Worm (Caenorhabditis elegans) whole organism, L3 larva: Measurements from ENCODE around the gene chil-12.

Experiments
- R02D3.7 ChIP-seq: fragments of 150-350 bp; optimal IDR thresholded peaks from 2 replicates; lab custom pipeline; 2014; ENCODE audit warnings: missing biosample characterization, missing genetic modification characterization
- aly-2 ChIP-seq: fragments of 150-350 bp; optimal IDR thresholded peaks from 2 replicates; lab custom pipeline; 2014; ENCODE audit warnings: missing biosample characterization, missing genetic modification characterization
- ceh-28 ChIP-seq: fragments of 150-350 bp; optimal IDR thresholded peaks from 2 replicates; lab custom pipeline; 2014; ENCODE audit warnings: missing biosample characterization, missing genetic modification reagents, missing genetic modification characterization
- ceh-82 ChIP-seq: fragments of 150-350 bp; optimal IDR thresholded peaks from 2 replicates; lab custom pipeline; 2014; ENCODE audit warnings: missing biosample characterization, missing genetic modification characterization
- ceh-9 ChIP-seq: sonication (generic microtip); optimal IDR thresholded peaks from 2 replicates; lab custom pipeline; 2018; ENCODE audit warnings: missing biosample characterization, missing genetic modification characterization
- daf-12 ChIP-seq: fragments of 150-350 bp; optimal IDR thresholded peaks from 2 replicates; lab custom pipeline; 2014; ENCODE audit warnings: missing biosample characterization, missing genetic modification reagents, missing genetic modification characterization
- egl-27 ChIP-seq: sonication (generic microtip); optimal IDR thresholded peaks from 4 replicates; lab custom pipeline; 2017; ENCODE audit warnings: missing biosample characterization, missing genetic modification reagents, missing genetic modification characterization
- egl-5 ChIP-seq: fragments of 150-350 bp; optimal IDR thresholded peaks from 2 replicates; lab custom pipeline; 2017; ENCODE audit warnings: missing biosample characterization, missing genetic modification reagents, missing genetic modification characterization, inconsistent platforms
- elt-1 ChIP-seq: fragments of 150-350 bp; optimal IDR thresholded peaks from 2 replicates; lab custom pipeline; 2014; ENCODE audit warnings: missing biosample characterization, missing genetic modification characterization
- elt-3 ChIP-seq, 3 experiments: fragments of 150-350 bp in 1 of 3; sonication (generic microtip) in 2 of 3; optimal IDR thresholded peaks; 2 replicates in 2 of 3; 4 replicates in 1 of 3; lab custom pipeline; 2014 to 2017; ENCODE audit warnings: missing biosample characterization in 3 of 3, missing genetic modification characterization in 3 of 3
- eor-1 ChIP-seq, 2 experiments: fragments of 150-350 bp; optimal IDR thresholded peaks; 2 replicates each; lab custom pipeline; 2014 to 2018; ENCODE audit warnings: missing biosample characterization in 2 of 2, missing genetic modification characterization in 2 of 2
- fkh-10 ChIP-seq: sonication (generic microtip); optimal IDR thresholded peaks from 2 replicates; lab custom pipeline; 2017; ENCODE audit warnings: missing biosample characterization, missing genetic modification reagents, missing genetic modification characterization
- fkh-2 ChIP-seq: fragments of 150-350 bp; optimal IDR thresholded peaks from 2 replicates; lab custom pipeline; 2014; ENCODE audit warnings: missing biosample characterization, missing genetic modification reagents, missing genetic modification characterization
- fos-1 ChIP-seq: fragments of 150-350 bp; optimal IDR thresholded peaks from 2 replicates; lab custom pipeline; 2014; ENCODE audit warnings: missing biosample characterization, missing genetic modification characterization
- hmg-11 ChIP-seq: sonication (generic microtip); optimal IDR thresholded peaks from 2 replicates; lab custom pipeline; 2016; ENCODE audit warnings: missing genetic modification characterization, missing compliant biosample characterization
- jun-1 ChIP-seq: fragments of 150-350 bp; optimal IDR thresholded peaks from 2 replicates; lab custom pipeline; 2014; ENCODE audit warnings: missing biosample characterization, missing genetic modification reagents, missing genetic modification characterization
- lin-15B ChIP-seq: fragments of 150-350 bp; optimal IDR thresholded peaks from 2 replicates; lab custom pipeline; 2014; ENCODE audit warnings: missing biosample characterization, missing genetic modification characterization
- lin-39 ChIP-seq: fragments of 150-350 bp; optimal IDR thresholded peaks from 2 replicates; lab custom pipeline; 2018; ENCODE audit warnings: missing biosample characterization, missing genetic modification reagents, missing genetic modification characterization
- lsy-12 ChIP-seq: sonication (generic microtip); optimal IDR thresholded peaks from 2 replicates; lab custom pipeline; 2016; ENCODE audit warnings: mild to moderate bottlenecking, missing genetic modification characterization, missing compliant biosample characterization
- mml-1 ChIP-seq: fragments of 150-350 bp; sonication (generic microtip); optimal IDR thresholded peaks from 3 replicates; lab custom pipeline; 2014; ENCODE audit warnings: missing biosample characterization, missing genetic modification characterization
- nfya-1 ChIP-seq: sonication (generic microtip); optimal IDR thresholded peaks from 2 replicates; lab custom pipeline; 2017; ENCODE audit warnings: missing genetic modification characterization, mild to moderate bottlenecking, missing compliant biosample characterization, antibody characterized with exemption, moderate library complexity; ENCODE audit not compliant: insufficient read depth
- nhr-11 ChIP-seq: fragments of 150-350 bp; optimal IDR thresholded peaks from 2 replicates; lab custom pipeline; 2014; ENCODE audit warnings: missing biosample characterization, missing genetic modification characterization
- nhr-25 ChIP-seq: sonication (generic microtip); optimal IDR thresholded peaks from 2 replicates; lab custom pipeline; 2017; ENCODE audit warnings: missing biosample characterization, missing genetic modification characterization
- nhr-43 ChIP-seq: sonication (generic microtip); optimal IDR thresholded peaks from 2 replicates; lab custom pipeline; 2016; ENCODE audit warnings: mild to moderate bottlenecking, missing genetic modification characterization, missing compliant biosample characterization; ENCODE audit not compliant: poor library complexity, severe bottlenecking
- nhr-76 ChIP-seq: fragments of 150-350 bp; sonication (generic microtip); optimal IDR thresholded peaks from 5 replicates; lab custom pipeline; 2014; ENCODE audit warnings: missing biosample characterization, missing genetic modification characterization
- nhr-77 ChIP-seq: fragments of 150-350 bp; optimal IDR thresholded peaks from 2 replicates; lab custom pipeline; 2014; ENCODE audit warnings: missing biosample characterization, missing genetic modification characterization
- pqm-1 ChIP-seq: fragments of 150-350 bp; optimal IDR thresholded peaks from 2 replicates; lab custom pipeline; 2017; ENCODE audit warnings: missing biosample characterization, missing genetic modification characterization, inconsistent platforms
- sea-2 ChIP-seq: fragments of 150-350 bp; sonication (generic microtip); optimal IDR thresholded peaks from 4 replicates; lab custom pipeline; 2014; ENCODE audit warnings: missing biosample characterization, missing genetic modification reagents, missing genetic modification characterization
- skn-1 ChIP-seq: fragments of 150-350 bp; optimal IDR thresholded peaks from 2 replicates; lab custom pipeline; 2014; ENCODE audit warnings: missing biosample characterization, missing genetic modification characterization
- snpc-4 ChIP-seq: fragments of 150-350 bp; optimal IDR thresholded peaks from 2 replicates; lab custom pipeline; 2014; ENCODE audit warnings: missing biosample characterization, missing genetic modification characterization
- tbx-2 ChIP-seq: sonication (generic microtip); optimal IDR thresholded peaks from 2 replicates; lab custom pipeline; 2016; ENCODE audit warnings: mild to moderate bottlenecking, missing genetic modification characterization, missing compliant biosample characterization
- unc-39 ChIP-seq: sonication (generic microtip); optimal IDR thresholded peaks from 4 replicates; lab custom pipeline; 2017; ENCODE audit warnings: missing biosample characterization, missing genetic modification characterization
- unc-62 ChIP-seq: fragments of 150-350 bp; sonication (generic microtip); optimal IDR thresholded peaks from 4 replicates; lab custom pipeline; 2014; ENCODE audit warnings: missing biosample characterization, missing genetic modification reagents, missing genetic modification characterization
- zag-1 ChIP-seq: fragments of 150-350 bp; optimal IDR thresholded peaks from 2 replicates; lab custom pipeline; 2014; ENCODE audit warnings: missing biosample characterization, missing genetic modification characterization

chil-12 gene

DNA sequence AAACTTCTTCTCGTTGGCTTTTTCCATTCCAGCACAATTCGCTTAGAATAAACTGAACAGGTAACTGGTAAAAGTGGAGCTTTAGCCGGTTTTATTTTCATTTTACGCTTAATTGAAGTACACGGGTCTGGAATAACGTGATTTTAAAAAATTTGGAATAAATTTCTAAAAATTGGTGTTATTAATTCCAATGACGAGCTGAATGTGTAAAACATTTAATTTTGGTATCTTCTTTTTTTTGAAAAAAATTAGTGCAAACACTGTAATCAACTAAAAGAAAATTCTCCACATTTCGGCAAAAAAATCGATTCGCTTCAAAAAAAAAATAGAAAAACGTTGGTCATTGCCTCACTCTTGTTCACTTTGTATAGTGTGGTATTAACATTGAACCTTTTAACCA lies 30.9 kb downstream of the chil-12 start, which contains the start of gene T10H4.4:
Gene T10H4.4 (minus strand): TSS at position 101 of the 400 bp plus-strand sequence.
- no peak for TF ChIP-seq nhr-77 (tag; lab: Kevin White, UChicago)
- no peak for TF ChIP-seq aly-2
- TF ChIP-seq jun-1 (tag; lab: Kevin White, UChicago) = no peak
- no peak for TF ChIP-seq unc-62
- TF ChIP-seq unc-39 = no peak
- no peak for TF ChIP-seq egl-5
- TF ChIP-seq nhr-11 = no peak
- no peak for TF ChIP-seq elt-1 (tag; lab: Kevin White, UChicago)
- no peak for TF ChIP-seq mml-1 (tag; lab: Kevin White, UChicago)
- TF ChIP-seq fkh-2 (tag; lab: Kevin White, UChicago) = no peak
- TF ChIP-seq nhr-25 (tag; lab: Kevin White, UChicago) = no peak
- no peak for TF ChIP-seq fos-1 (tag; lab: Kevin White, UChicago)
- TF ChIP-seq daf-12 (tag; lab: Kevin White, UChicago) = no peak
- no peak for TF ChIP-seq hmg-11 (tag; lab: Kevin White, UChicago)

ce11 chrV:15274757-15275156 lies 33.4 kb downstream of the chil-12 start, which contains the start of gene srw-16:
srw-16 (minus strand) TSS chrV:15274857.
- TF ChIP-seq lin-15B (tag; lab: Kevin White, UChicago) (no peak), tbx-2 (tag; lab: Kevin White, UChicago) (no peak), nhr-25 (tag; lab: Kevin White, UChicago) (no peak), nhr-11 (no peak), mml-1 (tag; lab: Kevin White, UChicago) (no peak), lsy-12 (no peak), zag-1 (tag; lab: Kevin White, UChicago) (no peak), ceh-82 (tag; lab: Kevin White, UChicago) (no peak), skn-1 (tag; lab: Kevin White, UChicago) (no peak), pqm-1 (tag; lab: Kevin White, UChicago) (no peak), fkh-10 (GFP tag; lab: Kevin White, UChicago) (no peak), nhr-43 (tag; lab: Kevin White, UChicago) (no peak), nhr-76 (tag; lab: Kevin White, UChicago) (no peak), ceh-28 (tag; lab: Kevin White, UChicago) (no peak), elt-3 (tag; optimal IDR thresholded peaks at IDR 0.05; lab: Kevin White, UChicago) (no peak)

DNA sequence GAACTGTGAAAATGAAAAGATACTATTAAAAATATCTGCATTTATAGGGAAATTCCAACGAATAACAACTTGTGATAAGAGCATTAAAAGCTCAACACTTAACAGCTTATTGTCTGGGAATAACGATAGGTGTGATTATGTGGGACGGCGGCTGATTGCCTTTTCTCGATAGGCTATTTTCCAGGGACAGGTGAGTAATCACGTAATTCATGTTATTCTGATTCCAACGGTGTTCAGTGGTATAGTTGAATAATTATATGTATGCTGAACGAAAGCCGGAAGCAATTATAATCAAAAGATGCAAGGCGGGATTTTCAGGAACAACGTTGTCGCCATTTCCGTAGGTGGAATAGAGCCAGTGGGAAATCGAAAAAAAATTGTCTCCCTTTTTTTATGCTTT lies 35.6 kb downstream of the chil-12 start, which contains the start of gene srw-17:
Gene srw-17 (minus strand): TSS at position 101 of the 400 bp plus-strand sequence.
- TF ChIP-seq egl-27 = no peak
- TF ChIP-seq snpc-4 = no peak
- TF ChIP-seq, all 47 proteins: peak for 0

DNA sequence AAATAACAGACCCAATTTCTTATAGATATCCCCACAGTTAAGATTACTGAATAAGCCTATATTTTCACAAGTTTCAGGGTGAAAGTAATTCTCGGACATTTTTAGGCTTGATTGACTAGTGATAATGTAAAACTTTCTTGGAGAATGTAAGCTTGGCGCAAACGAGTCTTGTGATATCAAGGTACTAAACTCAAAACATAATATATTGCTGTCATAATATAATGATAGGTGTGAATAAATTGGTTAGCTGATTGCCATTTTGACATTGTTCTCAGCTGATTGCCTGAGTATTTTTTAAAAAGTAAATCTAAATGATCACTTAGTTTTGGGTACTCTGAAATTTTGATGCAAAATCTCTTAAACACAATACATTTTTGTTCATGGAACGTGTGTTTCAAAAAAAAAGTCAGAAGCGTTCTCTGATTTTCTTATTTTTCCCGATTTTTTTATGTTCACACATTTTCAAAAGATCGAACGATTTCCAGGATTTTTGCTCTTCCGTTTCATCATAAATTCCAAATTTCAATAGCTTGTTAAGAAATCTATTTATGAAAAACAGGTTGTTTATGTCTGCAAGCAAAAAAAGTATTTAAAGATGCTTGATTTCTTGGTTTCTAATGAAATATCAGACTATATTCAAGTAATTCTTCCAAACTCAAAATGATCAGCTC lies 40.1 kb downstream of the chil-12 start, which contains the start of the genes srw-19 and srx-51:
Gene srw-19 (minus strand): TSS at position 101 of the 671 bp plus-strand sequence.
Gene srx-51 (plus strand): TSS at position 621 of the 671 bp plus-strand sequence.
- TF ChIP-seq unc-62 (no peak), nhr-43 (tag; lab: Kevin White, UChicago) (no peak), aly-2 (no peak), sea-2 (GFP tag; lab: Kevin White, UChicago) (no peak), ceh-28 (tag; lab: Kevin White, UChicago) (no peak), ceh-9 (tag; lab: Kevin White, UChicago) (no peak), lsy-12 (no peak), R02D3.7 (tag; lab: Kevin White, UChicago) (no peak), lin-39 (tag; lab: Kevin White, UChicago) (no peak), nfya-1 (tag; lab: Kevin White, UChicago) (no peak), eor-1 (tag; optimal IDR thresholded peaks at IDR 0.05; lab: Kevin White, UChicago) (no peak), nhr-25 (tag; lab: Kevin White, UChicago) (no peak), nhr-76 (tag; lab: Kevin White, UChicago) (no peak), fkh-2 (tag; lab: Kevin White, UChicago) (no peak)
